Fruit fly (Drosophila melanogaster): ENCODE measurements around the gene tweek.

DNA sequence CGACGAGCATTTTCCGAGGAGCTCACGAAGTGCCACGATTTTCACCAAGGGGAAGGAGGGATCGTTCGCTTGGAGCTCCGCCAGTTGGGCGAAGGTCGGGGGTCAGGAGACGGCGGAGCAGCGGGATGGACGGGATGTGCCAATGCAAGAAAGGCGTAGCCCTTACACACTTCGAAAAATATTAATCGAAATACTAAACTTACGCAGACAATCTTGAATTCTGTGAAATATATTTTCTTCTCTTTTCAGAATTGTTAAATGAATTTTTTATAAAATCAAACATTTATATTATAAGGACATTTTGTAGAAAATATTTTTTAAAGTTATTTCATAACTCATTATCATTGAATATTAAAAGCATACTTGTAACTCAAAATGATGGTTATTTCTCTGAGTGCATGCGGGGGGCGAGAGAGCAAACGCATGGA lies 19.4 kb upstream of the tweek start:
- TF ChIP-seq CG33017 (tag; optimal IDR thresholded peaks at IDR 0.05) (no peak), bab1 (GFP tag; optimal IDR thresholded peaks at IDR 0.05) (no peak), CG1620 (GFP tag; optimal IDR thresholded peaks at IDR 0.05) (no peak), pad (GFP tag; optimal IDR thresholded peaks at IDR 0.05) (no peak), CG14711 (tag; optimal IDR thresholded peaks at IDR 0.05) (no peak), kay (GFP tag; ENCODE audit: borderline replicate concordance) (no peak), CG11617 (GFP tag; optimal IDR thresholded peaks at IDR 0.05) (no peak), CG12768 (GFP tag; optimal IDR thresholded peaks at IDR 0.05) (no peak), cnc (optimal IDR thresholded peaks at IDR 0.05) (no peak), Crg-1 (GFP tag; optimal IDR thresholded peaks at IDR 0.05) (no peak), Hr96 (GFP tag; optimal IDR thresholded peaks at IDR 0.05) (no peak)

Measured in whole organism, adult.